Worm (Caenorhabditis elegans) whole organism, L2 larva: ENCODE results near the gene rbd-1.
"Not testable (repeated sequence)": the region's sequence is repeated elsewhere in the genome, so short reads cannot be mapped to it uniquely, and the experiment has no call there.

Experiments used
- ama-1 ChIP-seq: fragments of 150-350 bp; optimal IDR thresholded peaks from 2 replicates; lab custom pipeline; 2018; ENCODE audit warnings: inconsistent platforms
- fos-1 ChIP-seq: fragments of 150-350 bp; optimal IDR thresholded peaks from 2 replicates; lab custom pipeline; 2014; ENCODE audit warnings: missing biosample characterization, missing genetic modification characterization
- lin-13 ChIP-seq: fragments of 150-350 bp; optimal IDR thresholded peaks from 2 replicates; lab custom pipeline; 2014; ENCODE audit warnings: missing biosample characterization, missing genetic modification reagents, missing genetic modification characterization
- lsy-2 ChIP-seq, 2 experiments: fragments of 150-350 bp in 1 of 2; sonication (generic microtip) in 1 of 2; optimal IDR thresholded peaks; 2 replicates each; lab custom pipeline; 2014 to 2017; ENCODE audit warnings: missing biosample characterization in 2 of 2, missing genetic modification characterization in 2 of 2
- nhr-11 ChIP-seq: fragments of 150-350 bp; optimal IDR thresholded peaks from 2 replicates; lab custom pipeline; 2014; ENCODE audit warnings: missing biosample characterization, missing genetic modification characterization
- nhr-21 ChIP-seq: fragments of 150-350 bp; optimal IDR thresholded peaks from 2 replicates; lab custom pipeline; 2014; ENCODE audit warnings: missing biosample characterization, missing genetic modification characterization
- nhr-23 ChIP-seq: fragments of 150-350 bp; optimal IDR thresholded peaks from 2 replicates; lab custom pipeline; 2014; ENCODE audit warnings: missing biosample characterization, missing genetic modification reagents, missing genetic modification characterization
- nhr-237 ChIP-seq: fragments of 150-350 bp; optimal IDR thresholded peaks from 2 replicates; lab custom pipeline; 2014; ENCODE audit warnings: missing biosample characterization, missing genetic modification characterization
- nhr-25 ChIP-seq: fragments of 150-350 bp; sonication (generic microtip); optimal IDR thresholded peaks from 3 replicates; lab custom pipeline; 2014; ENCODE audit warnings: missing biosample characterization, missing genetic modification characterization
- skn-1 ChIP-seq: sonication (generic microtip); optimal IDR thresholded peaks from 2 replicates; lab custom pipeline; 2017; ENCODE audit warnings: missing biosample characterization, missing genetic modification characterization
- unc-62 ChIP-seq: fragments of 150-350 bp; optimal IDR thresholded peaks from 2 replicates; lab custom pipeline; 2014; ENCODE audit warnings: missing biosample characterization, missing genetic modification reagents, missing genetic modification characterization
- ztf-11 ChIP-seq: sonication (generic microtip); optimal IDR thresholded peaks from 2 replicates; lab custom pipeline; 2017; ENCODE audit warnings: missing biosample characterization, missing genetic modification characterization

DNA sequence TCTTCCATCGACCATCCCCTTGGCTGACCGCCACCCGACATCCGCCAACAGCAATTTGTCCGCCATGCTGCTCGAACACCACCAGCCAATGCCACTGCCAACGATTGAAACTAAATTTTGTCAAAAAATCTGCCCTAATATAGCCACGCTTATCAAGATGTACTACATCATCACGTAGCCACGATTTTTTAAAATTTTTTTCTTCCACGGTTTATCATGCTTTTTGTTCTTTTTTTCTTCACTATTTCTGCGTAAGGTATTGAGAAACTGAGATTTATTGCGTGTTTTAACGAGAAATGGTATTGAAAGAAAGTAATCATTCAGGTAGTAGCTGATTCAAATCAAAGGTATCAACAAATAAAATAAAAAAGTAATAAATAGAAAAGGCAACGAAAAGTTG lies 47.6 kb upstream of the rbd-1 start, which contains the start of gene T23B5.6:
- TF ChIP-seq nhr-23; unc-62 (GFP tag; lab: Kevin White, UChicago); nhr-25 (tag; lab: Kevin White, UChicago); nhr-11 (tag; lab: Kevin White, UChicago); fos-1 (tag; lab: Kevin White, UChicago); ztf-11 (tag; lab: Kevin White, UChicago); ama-1 (lab: Kevin White, UChicago); lin-13 (GFP tag; lab: Kevin White, UChicago); skn-1 (tag; lab: Kevin White, UChicago); nhr-21; nhr-237 (tag; lab: Kevin White, UChicago); lsy-2 (tag; optimal IDR thresholded peaks at IDR 0.05; lab: Kevin White, UChicago): not testable (repeated sequence)
